Worm (Caenorhabditis elegans) whole organism, L2 larva: ENCODE data around the gene sec-16A.1.

ENCODE experiments used
- aly-2 ChIP-seq: fragments of 150-350 bp; optimal IDR thresholded peaks from 2 replicates; lab custom pipeline; 2014; ENCODE audit warnings: missing biosample characterization, missing genetic modification characterization
- blmp-1 ChIP-seq: sonication (generic microtip); optimal IDR thresholded peaks from 2 replicates; lab custom pipeline; 2017; ENCODE audit warnings: missing genetic modification characterization, mild to moderate bottlenecking, missing compliant biosample characterization, antibody characterized with exemption, moderate library complexity; ENCODE audit not compliant: insufficient read depth
- crh-2 ChIP-seq: sonication (generic microtip); optimal IDR thresholded peaks from 2 replicates; lab custom pipeline; 2017; ENCODE audit warnings: missing biosample characterization, missing genetic modification characterization
- egl-27 ChIP-seq: sonication (generic microtip); optimal IDR thresholded peaks from 3 replicates; lab custom pipeline; 2017; ENCODE audit warnings: missing biosample characterization, missing genetic modification reagents, missing genetic modification characterization
- lin-13 ChIP-seq: fragments of 150-350 bp; optimal IDR thresholded peaks from 2 replicates; lab custom pipeline; 2014; ENCODE audit warnings: missing biosample characterization, missing genetic modification reagents, missing genetic modification characterization
- nhr-10 ChIP-seq: sonication (generic microtip); optimal IDR thresholded peaks from 2 replicates; lab custom pipeline; 2017; ENCODE audit warnings: missing biosample characterization, missing genetic modification characterization
- skn-1 ChIP-seq: sonication (generic microtip); optimal IDR thresholded peaks from 2 replicates; lab custom pipeline; 2017; ENCODE audit warnings: missing biosample characterization, missing genetic modification characterization
- ztf-4 ChIP-seq: fragments of 150-350 bp; optimal IDR thresholded peaks from 2 replicates; lab custom pipeline; 2014; ENCODE audit warnings: missing biosample characterization, missing genetic modification characterization

ce11 chrIII:9084329-9084728 is 41.3 kb upstream of the sec-16A.1 start:
- TF ChIP-seq crh-2 (no peak), nhr-10 (no peak), egl-27 (no peak), aly-2 (tag; lab: Kevin White, UChicago) (no peak), lin-13 (GFP tag; lab: Kevin White, UChicago) (no peak), skn-1 (tag; lab: Kevin White, UChicago) (no peak), ztf-4 (no peak), blmp-1 (tag; lab: Kevin White, UChicago) (no peak)
